Worm (Caenorhabditis elegans): ENCODE measurements around the gene his-70.

his-70 gene

ce11 chrIII:4018591-4019580 is 41.0 kb downstream of the his-70 start:
- TF ChIP-seq pha-4 (tag; optimal IDR thresholded peaks at IDR 0.05) (peak; percentile 17), nhr-28 (tag; optimal IDR thresholded peaks at IDR 0.05) (no peak), elt-2 (tag; optimal IDR thresholded peaks at IDR 0.05) (peak; percentile 80), nhr-237 (tag; optimal IDR thresholded peaks at IDR 0.05) (no peak), jun-1 (tag; optimal IDR thresholded peaks at IDR 0.05) (no peak), hmg-11 (tag; optimal IDR thresholded peaks at IDR 0.05) (no peak), nhr-77 (tag; optimal IDR thresholded peaks at IDR 0.05) (no peak), sea-2 (GFP tag; optimal IDR thresholded peaks at IDR 0.05) (no peak), egl-5 (tag; optimal IDR thresholded peaks at IDR 0.05) (no peak), nhr-12 (tag; optimal IDR thresholded peaks at IDR 0.05) (no peak), ama-1 (optimal IDR thresholded peaks at IDR 0.05) (no peak), nfya-1 (tag; optimal IDR thresholded peaks at IDR 0.05; ENCODE audit: insufficient read depth) (peak; percentile 63), lin-39 (tag; optimal IDR thresholded peaks at IDR 0.05) (peak; percentile 81), snpc-4 (tag; optimal IDR thresholded peaks at IDR 0.05) (peak; percentile 42), ceh-82 (tag; optimal IDR thresholded peaks at IDR 0.05) (no peak), lin-15B (tag; optimal IDR thresholded peaks at IDR 0.05) (no peak), nhr-25 (tag; optimal IDR thresholded peaks at IDR 0.05) (peak; percentile 31), zag-1 (tag; optimal IDR thresholded peaks at IDR 0.05) (no peak), R02D3.7 (tag; optimal IDR thresholded peaks at IDR 0.05) (no peak), nhr-23 (tag; optimal IDR thresholded peaks at IDR 0.05) (peak; percentile 6), fkh-10 (GFP tag; optimal IDR thresholded peaks at IDR 0.05) (no peak), pqm-1 (tag; optimal IDR thresholded peaks at IDR 0.05) (peak; percentile 57)

ce11 chrIII:4018095-4018498 is 41.8 kb downstream of the his-70 start:
- TF ChIP-seq snpc-4 (tag; optimal IDR thresholded peaks at IDR 0.05) (peak; percentile 49), nhr-76 (tag; optimal IDR thresholded peaks at IDR 0.05) (no peak), mml-1 (tag; optimal IDR thresholded peaks at IDR 0.05) (no peak), hmg-11 (tag; optimal IDR thresholded peaks at IDR 0.05) (peak; percentile 67), fkh-10 (GFP tag; optimal IDR thresholded peaks at IDR 0.05) (peak; percentile 63), ceh-9 (tag; optimal IDR thresholded peaks at IDR 0.05) (no peak), sea-2 (GFP tag; optimal IDR thresholded peaks at IDR 0.05) (peak; percentile 63), ceh-82 (tag; optimal IDR thresholded peaks at IDR 0.05) (no peak), nhr-67 (tag; optimal IDR thresholded peaks at IDR 0.05) (no peak), ama-1 (optimal IDR thresholded peaks at IDR 0.05) (peak; percentile 70), nhr-11 (tag; optimal IDR thresholded peaks at IDR 0.05) (peak; percentile 66), ztf-11 (tag; optimal IDR thresholded peaks at IDR 0.05) (no peak), egl-27 (tag; optimal IDR thresholded peaks at IDR 0.05) (no peak), eor-1 (tag; optimal IDR thresholded peaks at IDR 0.05) (no peak), pha-4 (tag; optimal IDR thresholded peaks at IDR 0.05) (no peak), ztf-4 (tag; optimal IDR thresholded peaks at IDR 0.05) (no peak), unc-39 (tag; optimal IDR thresholded peaks at IDR 0.05) (no peak), skn-1 (tag; optimal IDR thresholded peaks at IDR 0.05) (no peak), jun-1 (tag; optimal IDR thresholded peaks at IDR 0.05) (no peak), nhr-25 (tag; optimal IDR thresholded peaks at IDR 0.05) (no peak), nhr-23 (tag; optimal IDR thresholded peaks at IDR 0.05) (peak; percentile 22), aly-2 (tag; optimal IDR thresholded peaks at IDR 0.05) (no peak), fkh-2 (tag; optimal IDR thresholded peaks at IDR 0.05) (no peak), elt-1 (tag; optimal IDR thresholded peaks at IDR 0.05) (no peak), ZK546.5 (tag; optimal IDR thresholded peaks at IDR 0.05) (no peak), nhr-43 (tag; optimal IDR thresholded peaks at IDR 0.05; ENCODE audit: poor library complexity, severe bottlenecking) (no peak), ceh-16 (tag; optimal IDR thresholded peaks at IDR 0.05) (no peak), nhr-77 (tag; optimal IDR thresholded peaks at IDR 0.05) (no peak), R02D3.7 (tag; optimal IDR thresholded peaks at IDR 0.05) (peak; percentile 25), lin-39 (tag; optimal IDR thresholded peaks at IDR 0.05) (peak; percentile 94), nhr-12 (tag; optimal IDR thresholded peaks at IDR 0.05) (no peak), nhr-237 (tag; optimal IDR thresholded peaks at IDR 0.05) (no peak), lin-15B (tag; optimal IDR thresholded peaks at IDR 0.05) (peak; percentile 47), elt-3 (tag; optimal IDR thresholded peaks at IDR 0.05) (peak in 1 of 3 experiments; percentile 59), egl-5 (tag; optimal IDR thresholded peaks at IDR 0.05) (no peak), daf-12 (tag; optimal IDR thresholded peaks at IDR 0.05) (no peak), tbx-2 (tag; optimal IDR thresholded peaks at IDR 0.05) (peak; percentile 2), elt-2 (tag; optimal IDR thresholded peaks at IDR 0.05) (no peak), pqm-1 (tag; optimal IDR thresholded peaks at IDR 0.05) (no peak), mdl-1 (tag; optimal IDR thresholded peaks at IDR 0.05) (no peak), fos-1 (tag; optimal IDR thresholded peaks at IDR 0.05) (no peak), ceh-28 (tag; optimal IDR thresholded peaks at IDR 0.05) (peak; percentile 68), lsy-12 (tag; optimal IDR thresholded peaks at IDR 0.05) (no peak), nhr-28 (tag; optimal IDR thresholded peaks at IDR 0.05) (no peak), nfya-1 (tag; optimal IDR thresholded peaks at IDR 0.05; ENCODE audit: insufficient read depth) (peak; percentile 85), unc-62 (GFP tag; optimal IDR thresholded peaks at IDR 0.05) (peak; percentile 7), zag-1 (tag; optimal IDR thresholded peaks at IDR 0.05) (no peak)

Measured in whole organism, L3 larva.